Fruit fly (Drosophila melanogaster) whole organism, embryonic: ENCODE results near the gene enc.

Experiments
- Aef1 ChIP-seq: fragments of 200-800 bp; sonication (Bioruptor generic); IDR thresholded peaks from 3 replicates; pipeline ENCODE4 v1.3.6; 2022; ENCODE audit warnings: missing biosample characterization, missing genetic modification characterization
- CG11085 ChIP-seq: fragments of 200-800 bp; sonication (Bioruptor generic); IDR thresholded peaks from 2 replicates; pipeline ENCODE4 v1.3.6; 2022; ENCODE audit warnings: missing biosample characterization, missing genetic modification characterization
- CG11456 ChIP-seq: fragments of 200-800 bp; sonication (Bioruptor generic); IDR thresholded peaks from 3 replicates; pipeline ENCODE4 v1.3.6; 2022; ENCODE audit warnings: missing biosample characterization, missing genetic modification characterization
- CG14050 ChIP-seq: fragments of 200-800 bp; sonication (Bioruptor generic); IDR thresholded peaks from 3 replicates; pipeline ENCODE4 v1.3.6; 2022; ENCODE audit warnings: missing biosample characterization, missing genetic modification characterization
- CG15269 ChIP-seq: fragments of 200-800 bp; sonication (Bioruptor generic); optimal IDR thresholded peaks from 2 replicates; lab custom pipeline; 2018; ENCODE audit warnings: missing biosample characterization, mild to moderate bottlenecking, missing genetic modification characterization, moderate library complexity
- CG16779 ChIP-seq: fragments of 200-800 bp; sonication (Bioruptor generic); IDR thresholded peaks from 2 replicates; pipeline ENCODE4 v1.3.6; 2022; ENCODE audit warnings: missing biosample characterization, missing genetic modification characterization
- CG17829 ChIP-seq: fragments of 200-800 bp; optimal IDR thresholded peaks from 2 replicates; lab custom pipeline; 2019; ENCODE audit warnings: missing biosample characterization, mild to moderate bottlenecking, missing genetic modification characterization, moderate library complexity
- CG2678 ChIP-seq: fragments of 200-800 bp; sonication (Bioruptor generic); optimal IDR thresholded peaks from 3 replicates; lab custom pipeline; 2019; ENCODE audit warnings: missing biosample characterization, mild to moderate bottlenecking, missing genetic modification characterization, moderate library complexity
- CG30020 ChIP-seq: fragments of 200-800 bp; optimal IDR thresholded peaks from 2 replicates; lab custom pipeline; 2019; ENCODE audit warnings: missing biosample characterization, mild to moderate bottlenecking, missing genetic modification characterization, moderate library complexity
- CG31388 ChIP-seq: fragments of 200-800 bp; sonication (Bioruptor generic); optimal IDR thresholded peaks from 2 replicates; lab custom pipeline; 2016; ENCODE audit warnings: missing biosample characterization, missing genetic modification characterization
- CG33557 ChIP-seq: fragments of 200-800 bp; sonication (Bioruptor generic); optimal IDR thresholded peaks from 2 replicates; lab custom pipeline; 2019; ENCODE audit warnings: missing biosample characterization, mild to moderate bottlenecking, missing genetic modification characterization, moderate library complexity
- CG7271 ChIP-seq: fragments of 200-800 bp; sonication (Bioruptor generic); optimal IDR thresholded peaks from 2 replicates; lab custom pipeline; 2018; ENCODE audit warnings: missing biosample characterization, mild to moderate bottlenecking, missing genetic modification characterization, moderate library complexity
- CG7556 ChIP-seq: fragments of 200-800 bp; sonication (Bioruptor generic); optimal IDR thresholded peaks from 2 replicates; lab custom pipeline; 2017; ENCODE audit warnings: missing biosample characterization, mild to moderate bottlenecking, missing genetic modification characterization
- CG7987 ChIP-seq: fragments of 200-800 bp; sonication (Bioruptor generic); optimal IDR thresholded peaks from 2 replicates; lab custom pipeline; 2018; ENCODE audit warnings: missing biosample characterization, mild to moderate bottlenecking, missing genetic modification characterization, moderate library complexity
- CG8290 ChIP-seq, 3 experiments: fragments of 200-800 bp; sonication (Bioruptor generic); optimal IDR thresholded peaks; 2 replicates each; lab custom pipeline; 2016 to 2019; ENCODE audit warnings: missing biosample characterization in 3 of 3, missing genetic modification characterization in 3 of 3, mild to moderate bottlenecking in 2 of 3, moderate library complexity in 1 of 3
- CoRest ChIP-seq: fragments of 200-800 bp; sonication (Bioruptor generic); optimal IDR thresholded peaks from 3 replicates; lab custom pipeline; 2018; ENCODE audit warnings: missing biosample characterization, mild to moderate bottlenecking, missing genetic modification characterization, moderate library complexity
- Dll ChIP-seq: fragments of 200-800 bp; sonication (Bioruptor generic); IDR thresholded peaks from 4 replicates; pipeline ENCODE4 v1.3.6; 2022; ENCODE audit warnings: missing biosample characterization, missing genetic modification characterization; ENCODE audit not compliant: partially characterized antibody
- Dref ChIP-seq: fragments of 200-800 bp; sonication (Bioruptor generic); IDR thresholded peaks from 2 replicates; pipeline ENCODE4 v1.3.6; 2022; ENCODE audit warnings: missing biosample characterization, missing genetic modification characterization
- ERR ChIP-seq: fragments of 200-800 bp; sonication (Bioruptor generic); optimal IDR thresholded peaks from 2 replicates; lab custom pipeline; 2016; ENCODE audit warnings: missing biosample characterization, missing genetic modification characterization
- Fer2 ChIP-seq: fragments of 200-800 bp; sonication (Bioruptor generic); optimal IDR thresholded peaks from 2 replicates; lab custom pipeline; 2018; ENCODE audit warnings: missing biosample characterization, mild to moderate bottlenecking, missing genetic modification characterization, moderate library complexity
- Hey ChIP-seq: fragments of 200-800 bp; sonication (Bioruptor generic); optimal IDR thresholded peaks from 3 replicates; lab custom pipeline; 2018; ENCODE audit warnings: missing biosample characterization, mild to moderate bottlenecking, missing genetic modification characterization
- Hmr ChIP-seq: fragments of 200-800 bp; sonication (Bioruptor generic); optimal IDR thresholded peaks from 3 replicates; lab custom pipeline; 2017; ENCODE audit warnings: mild to moderate bottlenecking, missing biosample characterization, missing genetic modification reagents, missing genetic modification characterization
- NK7.1 ChIP-seq: fragments of 200-800 bp; sonication (Bioruptor generic); optimal IDR thresholded peaks from 3 replicates; lab custom pipeline; 2016; ENCODE audit warnings: missing biosample characterization, missing genetic modification characterization
- Nf-YC ChIP-seq: fragments of 200-800 bp; optimal IDR thresholded peaks from 3 replicates; lab custom pipeline; 2019; ENCODE audit warnings: missing biosample characterization, mild to moderate bottlenecking, missing genetic modification characterization, moderate library complexity
- Opbp ChIP-seq: fragments of 200-800 bp; sonication (Bioruptor generic); IDR thresholded peaks from 3 replicates; pipeline ENCODE4 v1.3.6; 2022; ENCODE audit warnings: missing biosample characterization, missing genetic modification characterization; ENCODE audit not compliant: partially characterized antibody
- PHDP ChIP-seq: fragments of 200-800 bp; sonication (Bioruptor generic); optimal IDR thresholded peaks from 3 replicates; lab custom pipeline; 2018; ENCODE audit warnings: missing biosample characterization, mild to moderate bottlenecking, missing genetic modification characterization, moderate library complexity
- Pdp1 ChIP-seq, 2 experiments: fragments of 200-800 bp; sonication (Bioruptor generic); optimal IDR thresholded peaks; 3 replicates each; lab custom pipeline; 2016; ENCODE audit warnings: missing biosample characterization in 2 of 2, missing genetic modification characterization in 2 of 2, mild to moderate bottlenecking in 1 of 2, moderate library complexity in 1 of 2
- Ptx1 ChIP-seq: fragments of 200-800 bp; sonication (Bioruptor generic); IDR thresholded peaks from 2 replicates; pipeline ENCODE4 v1.3.6; 2022; ENCODE audit warnings: missing biosample characterization, missing genetic modification characterization
- Rfx ChIP-seq: fragments of 200-800 bp; sonication (Bioruptor generic); IDR thresholded peaks from 2 replicates; pipeline ENCODE4 v1.3.6; 2022; ENCODE audit warnings: missing biosample characterization, missing genetic modification characterization
- ab ChIP-seq: fragments of 200-800 bp; sonication (Bioruptor generic); optimal IDR thresholded peaks from 2 replicates; lab custom pipeline; 2016; ENCODE audit warnings: missing biosample characterization, missing genetic modification characterization
- ac ChIP-seq: fragments of 200-800 bp; sonication (Bioruptor generic); optimal IDR thresholded peaks from 3 replicates; lab custom pipeline; 2017; ENCODE audit warnings: missing biosample characterization, mild to moderate bottlenecking, missing genetic modification characterization
- al ChIP-seq: fragments of 200-800 bp; sonication (Bioruptor generic); IDR thresholded peaks from 2 replicates; pipeline ENCODE4 v1.3.6; 2022; ENCODE audit warnings: missing biosample characterization, missing genetic modification characterization
- bbx ChIP-seq: fragments of 200-800 bp; sonication (Bioruptor generic); IDR thresholded peaks from 2 replicates; pipeline ENCODE4 v1.3.6; 2022; ENCODE audit warnings: missing biosample characterization, missing genetic modification characterization; ENCODE audit not compliant: partially characterized antibody
- cas ChIP-seq: fragments of 200-800 bp; sonication (Bioruptor generic); IDR thresholded peaks from 2 replicates; pipeline ENCODE4 v1.3.6; 2022; ENCODE audit warnings: missing biosample characterization, missing genetic modification characterization
- crc ChIP-seq: fragments of 200-800 bp; sonication (Bioruptor generic); optimal IDR thresholded peaks from 2 replicates; lab custom pipeline; 2016; ENCODE audit warnings: missing biosample characterization, missing genetic modification characterization
- crp ChIP-seq, 2 experiments: fragments of 200-800 bp; sonication (Bioruptor generic); optimal IDR thresholded peaks; 2 replicates in 1 of 2; 3 replicates in 1 of 2; lab custom pipeline; 2017; ENCODE audit warnings: missing biosample characterization in 2 of 2, missing genetic modification characterization in 2 of 2, mild to moderate bottlenecking in 1 of 2, moderate library complexity in 1 of 2
- dan ChIP-seq: fragments of 200-800 bp; sonication (Bioruptor generic); IDR thresholded peaks from 2 replicates; pipeline ENCODE4 v1.3.6; 2022; ENCODE audit warnings: missing biosample characterization, missing genetic modification characterization
- gem ChIP-seq: fragments of 200-800 bp; sonication (Bioruptor generic); optimal IDR thresholded peaks from 2 replicates; lab custom pipeline; 2019; ENCODE audit warnings: missing biosample characterization, mild to moderate bottlenecking, missing genetic modification characterization, moderate library complexity
- kay ChIP-seq: fragments of 200-800 bp; sonication (Bioruptor generic); optimal IDR thresholded peaks from 2 replicates; lab custom pipeline; 2016; ENCODE audit warnings: missing biosample characterization, missing genetic modification characterization
- nerfin-1 ChIP-seq: fragments of 200-800 bp; sonication (Bioruptor generic); optimal IDR thresholded peaks from 3 replicates; lab custom pipeline; 2019; ENCODE audit warnings: missing biosample characterization, mild to moderate bottlenecking, missing genetic modification characterization, moderate library complexity
- pita ChIP-seq: fragments of 200-800 bp; sonication (Bioruptor generic); optimal IDR thresholded peaks from 2 replicates; lab custom pipeline; 2017; ENCODE audit warnings: missing biosample characterization, mild to moderate bottlenecking, missing genetic modification characterization
- run ChIP-seq: fragments of 200-800 bp; sonication (Bioruptor generic); optimal IDR thresholded peaks from 3 replicates; lab custom pipeline; 2018; ENCODE audit warnings: missing biosample characterization, mild to moderate bottlenecking, missing genetic modification characterization
- schlank ChIP-seq: fragments of 200-800 bp; sonication (Bioruptor generic); optimal IDR thresholded peaks from 2 replicates; lab custom pipeline; 2018; ENCODE audit warnings: missing biosample characterization, mild to moderate bottlenecking, missing genetic modification characterization
- sd ChIP-seq: fragments of 200-800 bp; sonication (Bioruptor generic); optimal IDR thresholded peaks from 3 replicates; lab custom pipeline; 2018; ENCODE audit warnings: missing biosample characterization, mild to moderate bottlenecking, missing genetic modification characterization, moderate library complexity
- seq ChIP-seq: fragments of 200-800 bp; sonication (Bioruptor generic); IDR thresholded peaks from 2 replicates; pipeline ENCODE4 v1.3.6; 2022; ENCODE audit warnings: missing biosample characterization, missing genetic modification characterization
- trh ChIP-seq: fragments of 200-800 bp; sonication (Bioruptor generic); optimal IDR thresholded peaks from 2 replicates; lab custom pipeline; 2016; ENCODE audit warnings: missing biosample characterization, missing genetic modification characterization
- twi ChIP-seq: fragments of 200-800 bp; optimal IDR thresholded peaks from 2 replicates; lab custom pipeline; 2019; ENCODE audit warnings: missing biosample characterization, mild to moderate bottlenecking, missing genetic modification characterization, moderate library complexity
- unpg ChIP-seq: fragments of 200-800 bp; sonication (Bioruptor generic); optimal IDR thresholded peaks from 3 replicates; lab custom pipeline; 2018; ENCODE audit warnings: missing biosample characterization, mild to moderate bottlenecking, missing genetic modification characterization, moderate library complexity
- vnd ChIP-seq: fragments of 200-800 bp; sonication (Bioruptor generic); IDR thresholded peaks from 3 replicates; pipeline ENCODE4 v1.3.6; 2022; ENCODE audit warnings: missing biosample characterization, missing genetic modification characterization; ENCODE audit not compliant: partially characterized antibody
- zfh1 ChIP-seq: fragments of 200-800 bp; sonication (Bioruptor generic); IDR thresholded peaks from 3 replicates; pipeline ENCODE4 v1.3.6; 2022; ENCODE audit warnings: missing biosample characterization, missing genetic modification characterization

enc gene

DNA sequence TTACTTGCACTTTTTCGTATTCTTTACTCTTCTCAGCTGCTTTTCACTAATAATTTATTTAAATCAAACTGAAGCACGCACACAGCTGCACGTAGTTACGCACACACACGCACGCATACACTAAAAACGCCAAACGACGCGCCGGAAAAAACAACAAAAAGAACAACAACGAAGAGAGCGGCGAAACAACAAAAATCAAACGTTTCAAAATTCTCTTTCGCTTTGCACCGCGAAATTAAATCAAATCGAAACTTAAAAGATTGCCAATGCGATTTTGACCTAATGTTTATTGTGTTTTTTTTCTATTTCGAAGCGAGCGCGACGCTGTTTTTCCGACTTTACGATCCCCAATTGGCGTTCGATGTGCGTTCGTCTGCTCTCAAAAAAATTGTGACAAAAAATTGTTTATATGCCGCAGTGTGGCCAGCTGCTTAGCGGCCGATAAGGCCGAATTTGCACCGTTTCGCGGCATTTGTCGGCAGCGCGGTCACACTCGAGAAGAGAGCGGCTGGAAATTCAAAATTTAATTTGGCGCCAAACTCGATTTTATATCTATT is 30.8 kb upstream of the enc start (continued):
- TF ChIP-seq pita (GFP tag; lab: Kevin White, UChicago) = no peak
- no peak for TF ChIP-seq dan (GFP tag; lab: Robert Waterston, UW)
- no peak for TF ChIP-seq trh (GFP tag; lab: Kevin White, UChicago)
- TF ChIP-seq CG17829 (tag; lab: Kevin White, UChicago) = peak; percentile 47
- peak; percentile 66 for TF ChIP-seq Hmr
- TF ChIP-seq cas (GFP tag; lab: Robert Waterston, UW) = no peak
- TF ChIP-seq ac (GFP tag; lab: Kevin White, UChicago) = no peak
- peak; percentile 22 for TF ChIP-seq Nf-YC (tag; lab: Kevin White, UChicago)
- TF ChIP-seq CG2678 (tag; lab: Kevin White, UChicago) = no peak
- TF ChIP-seq CG16779 (GFP tag; lab: Robert Waterston, UW) = no peak
- no peak for TF ChIP-seq Fer2 (tag; lab: Kevin White, UChicago)
- TF ChIP-seq CG33557 (GFP tag; lab: Kevin White, UChicago) = no peak
- peak; percentile 40; the same call in 1 of the 2 replicates for TF ChIP-seq seq (GFP tag; lab: Robert Waterston, UW)
- TF ChIP-seq CG31388 (GFP tag; lab: Kevin White, UChicago) = no peak
- TF ChIP-seq vnd = no peak
- TF ChIP-seq CG11456 = 0 out of 3 replicates have a peak, but pooled peaks have one; percentile 15
- TF ChIP-seq CG30020 (tag; lab: Kevin White, UChicago) = peak; percentile 6
- peak; percentile 4; the same call in 1 of the 3 replicates for TF ChIP-seq zfh1 (GFP tag; lab: Robert Waterston, UW)
- TF ChIP-seq Dref = no peak; the same call in 1 of the 2 replicates
- TF ChIP-seq twi (tag; lab: Kevin White, UChicago) = peak; percentile 40
- TF ChIP-seq CG15269 (tag; lab: Kevin White, UChicago) = no peak
- TF ChIP-seq run = peak; percentile 36
- TF ChIP-seq NK7.1 (GFP tag; lab: Kevin White, UChicago) = no peak
- no peak for TF ChIP-seq schlank (tag; lab: Kevin White, UChicago)
- no peak for TF ChIP-seq crc
- TF ChIP-seq Aef1 (GFP tag; lab: Robert Waterston, UW) = peak; percentile 44; the same call in 1 of the 3 replicates
- TF ChIP-seq ab (GFP tag; lab: Kevin White, UChicago) = no peak
- TF ChIP-seq sd = no peak
- no peak for TF ChIP-seq CG11085 (GFP tag; lab: Robert Waterston, UW)
- no peak for TF ChIP-seq CG14050 (GFP tag; lab: Robert Waterston, UW)
- TF ChIP-seq bbx = peak; percentile 52; the same call in 1 of the 2 replicates
- no peak for TF ChIP-seq Ptx1 (GFP tag; lab: Robert Waterston, UW)
- TF ChIP-seq ERR = no peak
- peak; percentile 30 for TF ChIP-seq nerfin-1
- TF ChIP-seq Opbp (GFP tag; lab: Robert Waterston, UW) = peak; percentile 74
- no peak for TF ChIP-seq kay
- no peak for TF ChIP-seq CoRest (tag; lab: Kevin White, UChicago)
- TF ChIP-seq CG7556 (GFP tag; lab: Kevin White, UChicago) = no peak
- no peak for TF ChIP-seq CG7987 (GFP tag; lab: Kevin White, UChicago)

dm6 chr3L:3788790-3789421 is 29.6 kb upstream of the enc start:
- no peak for TF ChIP-seq crp (GFP tag; optimal IDR thresholded peaks at IDR 0.05; lab: Kevin White, UChicago)
- peak; percentile 19; the same call in 1 of the 2 replicates for TF ChIP-seq al
- 0 out of 4 replicates have a peak, but pooled peaks have one; percentile 56 for TF ChIP-seq Dll (GFP tag; lab: Robert Waterston, UW)
- no peak for TF ChIP-seq Pdp1 (GFP tag; optimal IDR thresholded peaks at IDR 0.05; lab: Kevin White, UChicago)
- peak; percentile 33 for TF ChIP-seq unpg (GFP tag; lab: Kevin White, UChicago)
- TF ChIP-seq CG7271 (tag; lab: Kevin White, UChicago) = no peak
- peak; percentile 55 for TF ChIP-seq PHDP
- TF ChIP-seq ac (GFP tag; lab: Kevin White, UChicago) = no peak
- TF ChIP-seq Hey (tag; lab: Kevin White, UChicago) = no peak
- TF ChIP-seq CG8290 (GFP tag; optimal IDR thresholded peaks at IDR 0.05; lab: Kevin White, UChicago) = peak; percentile 51
- peak in 1 of 2 experiments; percentile 73 for TF ChIP-seq CG8290 (tag; optimal IDR thresholded peaks at IDR 0.05; lab: Kevin White, UChicago)
- TF ChIP-seq Rfx = peak; percentile 12; the same call in 1 of the 2 replicates
- TF ChIP-seq gem (tag; lab: Kevin White, UChicago) = peak; percentile 70
